Worm (Caenorhabditis elegans): Measurements from ENCODE around the gene C33H5.16.
A peak's percentile ranks its signal among the peaks of the same experiment; 100 is the strongest.

The C33H5.16 gene

ce11 chrIV:7791821-7792446 is 11.2 kb downstream of the C33H5.16 start, which contains the start of gene C33H5.13 (continued):
- TF ChIP-seq hlh-11 (tag; optimal IDR thresholded peaks at IDR 0.05), result peak; percentile 61
- no peak for TF ChIP-seq hlh-30 (tag; optimal IDR thresholded peaks at IDR 0.05; ENCODE audit: insufficient read depth)
- no peak for TF ChIP-seq saeg-2 (GFP tag; IDR thresholded peaks at IDR 0.05)
- no peak for TF ChIP-seq tra-1 (GFP tag; IDR thresholded peaks at IDR 0.05)
- TF ChIP-seq spr-1 (tag; optimal IDR thresholded peaks at IDR 0.05), result no peak
- TF ChIP-seq zip-11 (GFP tag; IDR thresholded peaks at IDR 0.05), result no peak
- no peak for TF ChIP-seq sdz-12 (GFP tag; optimal IDR thresholded peaks at IDR 0.05)
- no peak for TF ChIP-seq zfp-2 (tag; optimal IDR thresholded peaks at IDR 0.05)
- TF ChIP-seq cey-2 (tag; optimal IDR thresholded peaks at IDR 0.05; ENCODE audit: borderline replicate concordance, insufficient read depth), result no peak
- TF ChIP-seq mdt-29 (GFP tag; IDR thresholded peaks at IDR 0.05), result no peak
- TF ChIP-seq jun-1 (tag; optimal IDR thresholded peaks at IDR 0.05), result no peak
- TF ChIP-seq rbr-2 (tag; optimal IDR thresholded peaks at IDR 0.05), result no peak
- TF ChIP-seq dmd-6 (GFP tag; IDR thresholded peaks at IDR 0.05), result peak; percentile 8; the same call in 1 of the 2 replicates
- TF ChIP-seq nhr-77 (tag; optimal IDR thresholded peaks at IDR 0.05), result peak; percentile 43
- TF ChIP-seq nhr-28 (tag; optimal IDR thresholded peaks at IDR 0.05), result peak; percentile 49
- TF ChIP-seq F49E8.2 (tag; optimal IDR thresholded peaks at IDR 0.05; ENCODE audit: borderline replicate concordance), result no peak
- TF ChIP-seq nhr-111 (GFP tag; optimal IDR thresholded peaks at IDR 0.05), result no peak
- no peak for TF ChIP-seq pha-4 (GFP tag; IDR thresholded peaks at IDR 0.05)
- TF ChIP-seq pha-4 (tag; optimal IDR thresholded peaks at IDR 0.05), result no peak
- TF ChIP-seq lin-39 (tag; optimal IDR thresholded peaks at IDR 0.05), result no peak
- no peak for TF ChIP-seq nhr-25 (tag; optimal IDR thresholded peaks at IDR 0.05; ENCODE audit: borderline replicate concordance, insufficient read depth)
- TF ChIP-seq egl-27 (tag; optimal IDR thresholded peaks at IDR 0.05), result no peak
- TF ChIP-seq nhr-6 (tag; optimal IDR thresholded peaks at IDR 0.05), result no peak
- no peak for TF ChIP-seq mxl-2 (GFP tag; conservative IDR thresholded peaks at IDR 0.05)
- TF ChIP-seq dpl-1 (GFP tag; optimal IDR thresholded peaks at IDR 0.05), result no peak
- no peak for TF ChIP-seq fkh-10 (GFP tag; optimal IDR thresholded peaks at IDR 0.05)
- TF ChIP-seq lin-1 (GFP tag; IDR thresholded peaks at IDR 0.05), result no peak
- no peak for TF ChIP-seq ces-1 (GFP tag; optimal IDR thresholded peaks at IDR 0.05)
- no peak for TF ChIP-seq madf-5 (GFP tag; IDR thresholded peaks at IDR 0.05)
- TF ChIP-seq unc-130 (GFP tag; optimal IDR thresholded peaks at IDR 0.05), result no peak
- no peak for TF ChIP-seq ceh-32 (tag; optimal IDR thresholded peaks at IDR 0.05; ENCODE audit: poor library complexity)
- no peak for TF ChIP-seq daf-16 (GFP tag; optimal IDR thresholded peaks at IDR 0.05)
- TF ChIP-seq daf-16 (tag; optimal IDR thresholded peaks at IDR 0.05), result peak; percentile 44
- no peak for TF ChIP-seq zip-2 (tag; optimal IDR thresholded peaks at IDR 0.05)
- no peak for TF ChIP-seq ztf-11 (tag; optimal IDR thresholded peaks at IDR 0.05)
- no peak for TF ChIP-seq vab-7 (GFP tag; IDR thresholded peaks at IDR 0.05)
- no peak for TF ChIP-seq nhr-11 (tag; optimal IDR thresholded peaks at IDR 0.05)

ce11 chrIV:7790801-7791588 is 12.2 kb downstream of the C33H5.16 start, which contains the start of gene rsp-6:
Gene rsp-6, minus strand, starts transcription at chrIV:7791229.
- TF ChIP-seq hmg-1.1 (GFP tag; IDR thresholded peaks at IDR 0.05) (peak; percentile 45; the same call in 1 of the 2 replicates), ces-1 (GFP tag; optimal IDR thresholded peaks at IDR 0.05) (no peak), hif-1 (tag; optimal IDR thresholded peaks at IDR 0.05) (peak in 1 of 2 experiments; percentile 75), jun-1 (tag; optimal IDR thresholded peaks at IDR 0.05) (peak; percentile 15), Y105C5A.15 (GFP tag; IDR thresholded peaks at IDR 0.05) (0 out of 2 replicates have a peak, but pooled peaks have one; percentile 51), hlh-30 (tag; optimal IDR thresholded peaks at IDR 0.05; ENCODE audit: insufficient read depth) (peak; percentile 84), lin-13 (GFP tag; optimal IDR thresholded peaks at IDR 0.05) (peak; percentile 75), zfp-3 (GFP tag; conservative IDR thresholded peaks at IDR 0.05) (0 out of 2 replicates have a peak, but pooled peaks have one; percentile 33), nhr-48 (tag; optimal IDR thresholded peaks at IDR 0.05) (peak; percentile 16), ztf-7 (tag; optimal IDR thresholded peaks at IDR 0.05) (no peak), F26F4.8 (GFP tag; conservative IDR thresholded peaks at IDR 0.05) (no peak), fos-1 (tag; optimal IDR thresholded peaks at IDR 0.05) (no peak), T26A8.4 (GFP tag; IDR thresholded peaks at IDR 0.05) (peak; percentile 69), dmd-9 (GFP tag; IDR thresholded peaks at IDR 0.05) (no peak), vab-7 (GFP tag; IDR thresholded peaks at IDR 0.05) (peak; percentile 58; the same call in 1 of the 2 replicates), tag-97 (GFP tag; IDR thresholded peaks at IDR 0.05) (no peak)
